Fruit fly (Drosophila melanogaster): ENCODE measurements around the gene CG9288.

Gene CG9288

DNA sequence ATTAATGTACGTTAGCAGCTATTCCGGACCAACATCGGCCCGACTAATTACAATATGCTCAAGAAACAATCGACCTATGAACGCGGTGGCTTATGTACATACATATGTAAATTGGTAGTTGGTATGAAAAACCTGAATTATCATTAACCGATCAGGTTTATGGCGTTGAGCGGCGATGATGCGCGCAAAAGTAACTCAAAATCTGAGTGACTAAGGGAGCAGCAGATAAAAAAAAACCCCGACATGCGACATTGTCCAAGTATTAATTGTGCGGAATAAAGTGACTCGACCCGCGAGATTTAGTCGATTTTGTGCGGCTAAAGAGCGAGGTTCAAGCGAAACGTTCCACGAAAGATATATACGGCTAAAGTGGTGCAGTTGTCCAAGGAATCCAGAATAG lies 14.0 kb upstream of the CG9288 start, which contains the start of gene CG9312:
Gene CG9312 (plus strand): TSS at position 301 of the 400 bp plus-strand sequence.
- TF ChIP-seq Ets21C (GFP tag; optimal IDR thresholded peaks at IDR 0.05), result no peak
- TF ChIP-seq dsx (GFP tag; optimal IDR thresholded peaks at IDR 0.05; ENCODE audit: poor library complexity, severe bottlenecking), result peak; percentile 37
- TF ChIP-seq pdm3 (GFP tag; optimal IDR thresholded peaks at IDR 0.05), result no peak
- peak in 1 of 2 experiments; percentile 5 for TF ChIP-seq ss (GFP tag; optimal IDR thresholded peaks at IDR 0.05)

DNA sequence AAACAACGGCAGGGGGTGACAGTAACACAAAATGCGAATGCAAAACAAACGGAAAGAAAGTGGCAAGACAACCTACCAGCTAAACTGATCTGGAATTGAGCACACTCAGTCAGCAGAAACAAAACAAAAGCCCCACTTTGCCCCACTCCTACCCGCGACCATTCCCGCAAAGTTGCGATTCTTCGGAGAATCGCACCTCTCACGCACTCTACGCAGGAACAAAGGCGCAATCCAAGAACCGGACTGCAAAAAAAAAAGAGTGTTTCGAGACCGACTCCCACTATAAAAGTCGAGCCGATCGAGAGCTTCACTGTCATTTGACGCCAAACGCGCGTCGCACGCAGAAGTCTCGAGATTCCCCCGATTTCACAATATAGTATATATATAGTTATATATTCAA lies 12.2 kb upstream of the CG9288 start, which contains the start of gene Cht5:
Gene Cht5 (plus strand): TSS at position 311 of the 400 bp plus-strand sequence.
- no peak for TF ChIP-seq Lpt (GFP tag; optimal IDR thresholded peaks at IDR 0.05)
- no peak for TF ChIP-seq vri (GFP tag; optimal IDR thresholded peaks at IDR 0.05)
- TF ChIP-seq CG9139 (GFP tag; optimal IDR thresholded peaks at IDR 0.05), result no peak
- no peak for TF ChIP-seq Met (GFP tag; optimal IDR thresholded peaks at IDR 0.05)
- TF ChIP-seq CG11902 (GFP tag; optimal IDR thresholded peaks at IDR 0.05), result no peak
- TF ChIP-seq CG6808 (GFP tag; optimal IDR thresholded peaks at IDR 0.05), result peak; percentile 16
- no peak for TF ChIP-seq CG15336 (GFP tag; IDR thresholded peaks at IDR 0.05)
- peak; percentile 75 for TF ChIP-seq CG1621 (tag; optimal IDR thresholded peaks at IDR 0.05)
- TF ChIP-seq fd85E (GFP tag; optimal IDR thresholded peaks at IDR 0.05), result no peak
- TF ChIP-seq CG34406 (GFP tag; optimal IDR thresholded peaks at IDR 0.05), result no peak
- no peak for TF ChIP-seq CG8319 (GFP tag; optimal IDR thresholded peaks at IDR 0.05)
- peak; percentile 58 for TF ChIP-seq Eip78C (GFP tag)
- peak; percentile 8 for TF ChIP-seq dsx (GFP tag; optimal IDR thresholded peaks at IDR 0.05; ENCODE audit: poor library complexity, severe bottlenecking)
- peak; percentile 0 for TF ChIP-seq Eip75B (GFP tag; optimal IDR thresholded peaks at IDR 0.05)
- TF ChIP-seq ss (GFP tag; optimal IDR thresholded peaks at IDR 0.05), result peak in 1 of 2 experiments; percentile 36
- TF ChIP-seq Hr4 (GFP tag; optimal IDR thresholded peaks at IDR 0.05), result no peak
- peak; percentile 72 for TF ChIP-seq Sox14 (GFP tag; optimal IDR thresholded peaks at IDR 0.05)
- no peak for TF ChIP-seq Sox102F (GFP tag; optimal IDR thresholded peaks at IDR 0.05)
- TF ChIP-seq eg (GFP tag; IDR thresholded peaks at IDR 0.05), result 0 out of 3 replicates have a peak, but pooled peaks have one; percentile 10
- no peak for TF ChIP-seq CG6792 (GFP tag; optimal IDR thresholded peaks at IDR 0.05)

DNA sequence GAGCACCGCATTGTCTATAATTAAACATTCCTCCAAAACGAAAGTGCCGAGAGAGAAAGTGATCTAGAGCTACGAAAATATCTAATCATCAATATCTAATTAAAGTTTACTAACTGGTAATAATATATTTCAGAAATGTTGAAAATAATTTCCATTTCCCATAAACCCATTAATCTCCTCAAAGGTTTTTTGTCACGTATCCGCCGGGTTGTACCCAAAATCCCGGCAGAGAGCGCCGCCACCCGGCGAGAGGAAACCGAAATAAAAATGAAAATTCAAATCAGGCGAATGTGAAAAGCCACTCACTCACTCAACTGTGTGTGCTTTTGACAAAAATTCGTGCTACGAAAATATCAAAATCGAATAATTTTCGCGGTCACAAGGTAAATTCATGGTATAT lies 8.2 kb upstream of the CG9288 start, which contains the start of gene CG9297:
Gene CG9297 (plus strand): TSS at position 301 of the 400 bp plus-strand sequence.
- TF ChIP-seq Hr4 (GFP tag; optimal IDR thresholded peaks at IDR 0.05), result no peak
- TF ChIP-seq Eip75B (GFP tag; optimal IDR thresholded peaks at IDR 0.05), result no peak
- no peak for TF ChIP-seq acj6 (GFP tag; optimal IDR thresholded peaks at IDR 0.05)
- TF ChIP-seq CG6808 (GFP tag; optimal IDR thresholded peaks at IDR 0.05), result no peak
- no peak for TF ChIP-seq OdsH (GFP tag; optimal IDR thresholded peaks at IDR 0.05)
- TF ChIP-seq CG8319 (GFP tag; optimal IDR thresholded peaks at IDR 0.05), result no peak

DNA sequence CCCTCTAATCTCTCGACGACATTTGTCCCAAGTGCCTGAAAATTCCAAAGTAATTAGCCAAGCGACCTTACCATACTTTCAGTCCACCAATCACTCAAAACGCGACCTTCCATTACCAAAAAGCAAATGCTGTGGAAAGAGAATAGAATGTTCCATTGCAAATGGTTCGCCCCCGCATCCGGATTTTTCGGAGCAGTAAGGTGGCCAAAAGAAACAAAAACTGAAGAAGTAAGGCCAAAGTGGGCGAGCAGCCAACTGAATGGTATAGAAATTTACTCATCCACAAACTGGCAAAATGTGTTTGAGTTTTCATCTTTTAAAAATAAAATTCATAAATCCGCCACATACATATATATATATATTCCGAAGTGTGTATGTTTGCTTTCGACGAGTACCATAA lies 6.1 kb upstream of the CG9288 start:
- TF ChIP-seq CG10631 (GFP tag; optimal IDR thresholded peaks at IDR 0.05), result no peak
- TF ChIP-seq CG32006 (GFP tag; optimal IDR thresholded peaks at IDR 0.05), result no peak
- TF ChIP-seq Sox15 (GFP tag; optimal IDR thresholded peaks at IDR 0.05), result no peak

DNA sequence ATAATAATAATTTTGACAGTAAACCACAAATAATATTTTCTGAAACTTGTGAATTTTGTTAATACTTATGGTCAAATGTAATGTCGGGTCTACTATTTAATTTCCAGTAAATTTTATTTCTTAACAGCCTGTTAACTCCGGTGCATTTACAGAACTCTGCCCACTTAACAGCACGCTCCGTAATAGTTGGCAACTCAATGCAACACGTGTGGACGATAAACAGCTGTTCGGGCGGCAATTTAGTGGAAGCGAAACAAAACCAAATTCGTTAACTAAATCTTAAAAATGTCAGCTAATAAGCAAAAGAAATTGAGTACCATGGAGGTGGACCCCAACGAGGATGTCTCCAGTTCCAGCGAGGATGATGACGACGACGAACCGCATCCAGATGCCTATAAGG lies 1.3 kb downstream of the CG9288 start, which contains the start of gene CG9286:
Gene CG9286 (plus strand): TSS at position 196 of the 400 bp plus-strand sequence.
- TF ChIP-seq Met (GFP tag; optimal IDR thresholded peaks at IDR 0.05) (no peak), CG31627 (GFP tag; optimal IDR thresholded peaks at IDR 0.05) (no peak), Lpt (GFP tag; optimal IDR thresholded peaks at IDR 0.05) (no peak), Gug (GFP tag; IDR thresholded peaks at IDR 0.05) (no peak), acj6 (GFP tag; optimal IDR thresholded peaks at IDR 0.05) (no peak), pdm3 (GFP tag; optimal IDR thresholded peaks at IDR 0.05) (no peak), dac (GFP tag; optimal IDR thresholded peaks at IDR 0.05) (no peak), OdsH (GFP tag; optimal IDR thresholded peaks at IDR 0.05) (no peak), CG11294 (GFP tag; IDR thresholded peaks at IDR 0.05) (no peak), achi (GFP tag; optimal IDR thresholded peaks at IDR 0.05) (no peak), Hr4 (GFP tag; optimal IDR thresholded peaks at IDR 0.05) (no peak), CG32006 (GFP tag; optimal IDR thresholded peaks at IDR 0.05) (no peak), CG8119 (GFP tag; IDR thresholded peaks at IDR 0.05) (no peak), CG34406 (GFP tag; optimal IDR thresholded peaks at IDR 0.05) (no peak), CG6792 (GFP tag; optimal IDR thresholded peaks at IDR 0.05) (no peak), CG6276 (GFP tag; optimal IDR thresholded peaks at IDR 0.05) (no peak), CG11762 (GFP tag; optimal IDR thresholded peaks at IDR 0.05; ENCODE audit: insufficient read depth) (no peak), CG4318 (GFP tag; optimal IDR thresholded peaks at IDR 0.05) (no peak)
